Fruit fly (Drosophila melanogaster) S2 (cell line): ENCODE measurements around the gene CG34451.

Source experiments
- CG8478 ChIP-seq: fragments of >200 bp; optimal IDR thresholded peaks from 2 replicates; lab custom pipeline; 2018
- CTCF ChIP-seq, 2 experiments: fragments of >200 bp; optimal IDR thresholded peaks; 2 replicates each; lab custom pipeline; 2018

DNA sequence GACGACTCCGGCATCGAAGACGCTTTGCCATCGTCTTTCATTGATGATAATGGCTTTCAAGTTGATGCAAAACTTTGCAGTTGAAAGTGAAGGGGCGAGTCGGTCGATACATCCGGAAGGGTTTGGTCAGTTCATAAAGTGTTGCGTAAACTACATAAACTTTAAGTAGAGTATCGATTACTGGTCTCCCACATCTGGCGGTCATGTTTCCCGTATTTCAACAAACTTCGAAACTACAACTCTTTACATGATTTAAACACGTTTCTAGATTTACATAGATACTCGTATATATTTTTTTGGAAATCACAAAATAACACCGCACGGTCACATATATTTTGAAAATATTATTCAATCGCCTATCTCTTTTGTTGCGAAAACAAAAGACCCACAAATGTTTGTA lies 4.1 kb downstream of the CG34451 start, which contains the start of gene CG34452:
- no peak for TF ChIP-seq CTCF (optimal IDR thresholded peaks at IDR 0.05; lab: Kevin White, UChicago)
- TF ChIP-seq CG8478: no peak
